Worm (Caenorhabditis elegans) whole organism, L2 larva: ENCODE measurements around the gene shc-2.

ENCODE experiments used
- F13H6.1 ChIP-seq: sonication (generic microtip); optimal IDR thresholded peaks from 2 replicates; lab custom pipeline; 2016; ENCODE audit warnings: missing genetic modification characterization, missing compliant biosample characterization
- R02D3.7 ChIP-seq: fragments of 150-350 bp; optimal IDR thresholded peaks from 2 replicates; lab custom pipeline; 2014; ENCODE audit warnings: missing biosample characterization, missing genetic modification characterization
- mab-5 ChIP-seq: fragments of 150-350 bp; optimal IDR thresholded peaks from 2 replicates; lab custom pipeline; 2014; ENCODE audit warnings: missing biosample characterization, missing genetic modification characterization
- nhr-129 ChIP-seq: fragments of 150-350 bp; optimal IDR thresholded peaks from 2 replicates; lab custom pipeline; 2014; ENCODE audit warnings: missing biosample characterization, missing genetic modification characterization
- unc-62 ChIP-seq: fragments of 150-350 bp; optimal IDR thresholded peaks from 2 replicates; lab custom pipeline; 2014; ENCODE audit warnings: missing biosample characterization, missing genetic modification reagents, missing genetic modification characterization
- ztf-11 ChIP-seq: sonication (generic microtip); optimal IDR thresholded peaks from 2 replicates; lab custom pipeline; 2017; ENCODE audit warnings: missing biosample characterization, missing genetic modification characterization

ce11 chrII:4942829-4943228 is 26.1 kb upstream of the shc-2 start:
- TF ChIP-seq F13H6.1 (tag; lab: Kevin White, UChicago) (no peak), ztf-11 (no peak), unc-62 (GFP tag; lab: Kevin White, UChicago) (no peak), mab-5 (tag; lab: Kevin White, UChicago) (no peak), R02D3.7 (tag; lab: Kevin White, UChicago) (no peak), nhr-129 (tag; lab: Kevin White, UChicago) (no peak)
